Worm (Caenorhabditis elegans) whole organism, L4 larva: Measurements from ENCODE around the gene T04F3.1.

Source experiments
- D1046.2 ChIP-seq: fragments of 200-800 bp; sonication (Bioruptor generic); IDR thresholded peaks from 2 replicates; pipeline ENCODE4 v1.3.6; 2022; ENCODE audit warnings: missing genetic modification characterization, missing compliant biosample characterization
- F10B5.3 ChIP-seq: sonication (generic microtip); optimal IDR thresholded peaks from 2 replicates; lab custom pipeline; 2016; ENCODE audit warnings: mild to moderate bottlenecking, missing genetic modification characterization, missing compliant biosample characterization
- R02D3.7 ChIP-seq: fragments of 150-350 bp; sonication (generic microtip); optimal IDR thresholded peaks from 3 replicates; lab custom pipeline; 2014; ENCODE audit warnings: missing biosample characterization, missing genetic modification characterization
- T20F7.1 ChIP-seq: fragments of 200-800 bp; sonication (Bioruptor generic); optimal IDR thresholded peaks from 2 replicates; lab custom pipeline; 2018; ENCODE audit warnings: mild to moderate bottlenecking, missing genetic modification characterization, missing compliant biosample characterization
- Y105C5A.15 ChIP-seq: fragments of 200-800 bp; sonication (Bioruptor generic); IDR thresholded peaks from 2 replicates; pipeline ENCODE4 v1.3.6; 2022; ENCODE audit warnings: missing genetic modification characterization, missing compliant biosample characterization
- Y48G9A.11 ChIP-seq: fragments of 200-800 bp; sonication (Bioruptor generic); IDR thresholded peaks from 2 replicates; pipeline ENCODE4 v1.3.6; 2022; ENCODE audit warnings: missing genetic modification reagents, missing genetic modification characterization, missing compliant biosample characterization
- Y5F2A.4 ChIP-seq: fragments of 200-800 bp; sonication (Bioruptor generic); optimal IDR thresholded peaks from 2 replicates; lab custom pipeline; 2018; ENCODE audit warnings: mild to moderate bottlenecking, missing genetic modification characterization, missing compliant biosample characterization
- Y75B8A.6 ChIP-seq: fragments of 200-800 bp; sonication (Bioruptor generic); IDR thresholded peaks from 2 replicates; pipeline ENCODE4 v1.3.6; 2022; ENCODE audit warnings: missing genetic modification reagents, missing genetic modification characterization, missing compliant biosample characterization
- aha-1 ChIP-seq: fragments of 150-350 bp; peaks from one replicate; lab custom pipeline; 2014; ENCODE audit warnings: missing biosample characterization, missing genetic modification characterization
- ceh-32 ChIP-seq: sonication (generic microtip); optimal IDR thresholded peaks from 2 replicates; lab custom pipeline; 2016; ENCODE audit warnings: mild to moderate bottlenecking, missing genetic modification characterization, missing compliant biosample characterization; ENCODE audit not compliant: poor library complexity
- ceh-44 ChIP-seq: fragments of 200-800 bp; sonication (Bioruptor generic); IDR thresholded peaks from 2 replicates; pipeline ENCODE4 v1.3.6; 2022; ENCODE audit warnings: missing genetic modification reagents, missing genetic modification characterization, missing compliant biosample characterization
- ces-1 ChIP-seq: fragments of 150-350 bp; sonication (generic microtip); optimal IDR thresholded peaks from 4 replicates; lab custom pipeline; 2014; ENCODE audit warnings: missing biosample characterization, missing genetic modification reagents, missing genetic modification characterization
- daf-16 ChIP-seq, 3 experiments: sonication (generic microtip); optimal IDR thresholded peaks; 2 replicates each; lab custom pipeline; 2016 to 2017; ENCODE audit warnings: missing genetic modification characterization in 3 of 3, missing genetic modification reagents in 3 of 3, mild to moderate bottlenecking in 2 of 3, missing compliant biosample characterization in 2 of 3, missing biosample characterization in 1 of 3, moderate library complexity in 1 of 3
- daf-8 ChIP-seq: fragments of 200-800 bp; sonication (Bioruptor generic); IDR thresholded peaks from 2 replicates; pipeline ENCODE4 v1.3.6; 2022; ENCODE audit warnings: missing genetic modification characterization, missing compliant biosample characterization
- dve-1 ChIP-seq: sonication (generic microtip); optimal IDR thresholded peaks from 2 replicates; lab custom pipeline; 2017; ENCODE audit warnings: antibody characterized with exemption, mild to moderate bottlenecking, missing genetic modification characterization, missing compliant biosample characterization; ENCODE audit not compliant: insufficient read depth
- egl-27 ChIP-seq: sonication (generic microtip); optimal IDR thresholded peaks from 3 replicates; lab custom pipeline; 2017; ENCODE audit warnings: missing biosample characterization, missing genetic modification reagents, missing genetic modification characterization
- egl-43 ChIP-seq: fragments of 200-800 bp; sonication (Bioruptor generic); IDR thresholded peaks from 2 replicates; pipeline ENCODE4 v1.3.6; 2022; ENCODE audit warnings: missing genetic modification reagents, missing genetic modification characterization, missing compliant biosample characterization
- gei-8 ChIP-seq: fragments of 200-800 bp; sonication (Bioruptor generic); optimal IDR thresholded peaks from 2 replicates; lab custom pipeline; 2018; ENCODE audit warnings: mild to moderate bottlenecking, missing genetic modification characterization, missing compliant biosample characterization
- hlh-11 ChIP-seq: fragments of 200-800 bp; sonication (Bioruptor generic); optimal IDR thresholded peaks from 2 replicates; lab custom pipeline; 2018; ENCODE audit warnings: mild to moderate bottlenecking, missing genetic modification characterization, missing compliant biosample characterization
- lin-13 ChIP-seq: fragments of 150-350 bp; optimal IDR thresholded peaks from 2 replicates; lab custom pipeline; 2014; ENCODE audit warnings: missing biosample characterization, missing genetic modification reagents, missing genetic modification characterization
- lin-29 ChIP-seq: fragments of 200-800 bp; sonication (Bioruptor generic); IDR thresholded peaks from 2 replicates; pipeline ENCODE4 v1.3.6; 2022; ENCODE audit warnings: missing genetic modification reagents, missing genetic modification characterization, missing compliant biosample characterization
- lsy-2 ChIP-seq, 2 experiments: fragments of 150-350 bp in 1 of 2; sonication (generic microtip) in 1 of 2; optimal IDR thresholded peaks; 2 replicates each; lab custom pipeline; 2014 to 2017; ENCODE audit warnings: missing biosample characterization in 2 of 2, missing genetic modification characterization in 2 of 2
- mdl-1 ChIP-seq, 2 experiments: fragments of 150-350 bp in 1 of 2; sonication (generic microtip) in 1 of 2; optimal IDR thresholded peaks; 2 replicates each; lab custom pipeline; 2014 to 2017; ENCODE audit warnings: missing biosample characterization in 2 of 2, missing genetic modification characterization in 2 of 2
- mxl-3 ChIP-seq: fragments of 200-800 bp; sonication (Bioruptor generic); optimal IDR thresholded peaks from 2 replicates; lab custom pipeline; 2018; ENCODE audit warnings: mild to moderate bottlenecking, missing genetic modification characterization, missing compliant biosample characterization
- nhr-102 ChIP-seq: sonication (generic microtip); optimal IDR thresholded peaks from 2 replicates; lab custom pipeline; 2016; ENCODE audit warnings: mild to moderate bottlenecking, missing genetic modification characterization, moderate library complexity, missing compliant biosample characterization
- nhr-237 ChIP-seq: sonication (generic microtip); optimal IDR thresholded peaks from 2 replicates; lab custom pipeline; 2017; ENCODE audit warnings: missing biosample characterization, missing genetic modification characterization
- nhr-25 ChIP-seq: sonication (generic microtip); optimal IDR thresholded peaks from 2 replicates; lab custom pipeline; 2017; ENCODE audit warnings: missing genetic modification characterization, mild to moderate bottlenecking, missing compliant biosample characterization, antibody characterized with exemption, moderate library complexity, borderline replicate concordance; ENCODE audit not compliant: insufficient read depth
- nhr-28 ChIP-seq: fragments of 150-350 bp; optimal IDR thresholded peaks from 2 replicates; lab custom pipeline; 2014; ENCODE audit warnings: missing biosample characterization, missing genetic modification characterization
- nhr-41 ChIP-seq: fragments of 200-800 bp; sonication (Bioruptor generic); IDR thresholded peaks from 2 replicates; pipeline ENCODE4 v1.3.6; 2022; ENCODE audit warnings: missing genetic modification reagents, missing genetic modification characterization, missing compliant biosample characterization
- nhr-42 ChIP-seq: fragments of 200-800 bp; sonication (Bioruptor generic); IDR thresholded peaks from 2 replicates; pipeline ENCODE4 v1.3.6; 2022; ENCODE audit warnings: missing genetic modification characterization, missing compliant biosample characterization
- nhr-48 ChIP-seq: sonication (generic microtip); optimal IDR thresholded peaks from 2 replicates; lab custom pipeline; 2016; ENCODE audit warnings: mild to moderate bottlenecking, missing genetic modification characterization, missing compliant biosample characterization
- nhr-76 ChIP-seq: fragments of 150-350 bp; optimal IDR thresholded peaks from 2 replicates; lab custom pipeline; 2014; ENCODE audit warnings: missing biosample characterization, missing genetic modification characterization
- php-3 ChIP-seq: fragments of 200-800 bp; sonication (Bioruptor generic); IDR thresholded peaks from 2 replicates; pipeline ENCODE4 v1.3.6; 2022; ENCODE audit warnings: missing genetic modification reagents, missing genetic modification characterization, missing compliant biosample characterization
- pqm-1 ChIP-seq: sonication (generic microtip); optimal IDR thresholded peaks from 2 replicates; lab custom pipeline; 2017; ENCODE audit warnings: missing biosample characterization, missing genetic modification characterization
- saeg-2 ChIP-seq: fragments of 200-800 bp; sonication (Bioruptor generic); IDR thresholded peaks from 2 replicates; pipeline ENCODE4 v1.3.6; 2022; ENCODE audit warnings: missing genetic modification reagents, missing genetic modification characterization, missing compliant biosample characterization
- sdz-12 ChIP-seq: fragments of 200-800 bp; sonication (Bioruptor generic); optimal IDR thresholded peaks from 2 replicates; lab custom pipeline; 2018; ENCODE audit warnings: mild to moderate bottlenecking, missing genetic modification characterization, missing compliant biosample characterization
- spr-1 ChIP-seq: sonication (generic microtip); optimal IDR thresholded peaks from 2 replicates; lab custom pipeline; 2016; ENCODE audit warnings: mild to moderate bottlenecking, missing genetic modification characterization, missing compliant biosample characterization
- unc-130 ChIP-seq: sonication (generic microtip); optimal IDR thresholded peaks from 2 replicates; lab custom pipeline; 2016; ENCODE audit warnings: missing genetic modification reagents, missing genetic modification characterization, missing compliant biosample characterization
- unc-62 ChIP-seq, 3 experiments: fragments of 150-350 bp in 1 of 3; sonication (generic microtip); optimal IDR thresholded peaks in 2 of 3; peaks in 1 of 3; 1 replicate in 1 of 3; 2 replicates in 2 of 3; lab custom pipeline; 2014 to 2017; ENCODE audit warnings: missing biosample characterization in 3 of 3, missing genetic modification characterization in 3 of 3, missing genetic modification reagents in 3 of 3, missing genotype in 1 of 3
- vab-7 ChIP-seq: fragments of 200-800 bp; sonication (Bioruptor generic); IDR thresholded peaks from 2 replicates; pipeline ENCODE4 v1.3.6; 2022; ENCODE audit warnings: missing genetic modification reagents, missing genetic modification characterization, missing compliant biosample characterization
- zag-1 ChIP-seq: fragments of 150-350 bp; optimal IDR thresholded peaks from 2 replicates; lab custom pipeline; 2014; ENCODE audit warnings: missing biosample characterization, missing genetic modification characterization
- zfp-3 ChIP-seq: fragments of 200-800 bp; sonication (Bioruptor generic); conservative IDR thresholded peaks from 2 replicates; pipeline ENCODE4 v1.3.6; 2022; ENCODE audit warnings: missing genetic modification reagents, missing genetic modification characterization, missing compliant biosample characterization

T04F3.1 gene

ce11 chrV:11800486-11800885, 60.6 kb downstream of the T04F3.1 start:
- peak; percentile 24 for TF ChIP-seq T20F7.1 (GFP tag; lab: Kevin White, UChicago)
- TF ChIP-seq hlh-11 (tag; lab: Kevin White, UChicago) = peak; percentile 20
- TF ChIP-seq gei-8 (GFP tag; lab: Kevin White, UChicago) = no peak
- TF ChIP-seq pqm-1 (tag; lab: Kevin White, UChicago) = no peak
- peak in 1 of 2 experiments; percentile 34 for TF ChIP-seq lsy-2 (tag; optimal IDR thresholded peaks at IDR 0.05; lab: Kevin White, UChicago)
- TF ChIP-seq F10B5.3 = no peak
- TF ChIP-seq zfp-3 (GFP tag; lab: Robert Waterston, UW) = no peak
- peak in 1 of 2 experiments; percentile 17 for TF ChIP-seq mdl-1 (tag; optimal IDR thresholded peaks at IDR 0.05; lab: Kevin White, UChicago)
- no peak for TF ChIP-seq ceh-32 (tag; lab: Kevin White, UChicago)
- TF ChIP-seq dve-1 (tag; lab: Kevin White, UChicago) = peak; percentile 1
- TF ChIP-seq daf-8 (GFP tag; lab: Robert Waterston, UW) = no peak
- TF ChIP-seq spr-1 (tag; lab: Kevin White, UChicago) = no peak
- no peak for TF ChIP-seq ces-1 (GFP tag; lab: Kevin White, UChicago)
- TF ChIP-seq nhr-102 (tag; lab: Kevin White, UChicago) = no peak
- TF ChIP-seq unc-130 (GFP tag; lab: Kevin White, UChicago) = no peak
- peak; percentile 28 for TF ChIP-seq nhr-28 (tag; lab: Kevin White, UChicago)
- peak; percentile 56 for TF ChIP-seq nhr-48 (tag; lab: Kevin White, UChicago)
- TF ChIP-seq lin-13 (GFP tag; lab: Kevin White, UChicago) = no peak
- no peak for TF ChIP-seq nhr-237 (tag; lab: Kevin White, UChicago)
- no peak for TF ChIP-seq R02D3.7 (tag; lab: Kevin White, UChicago)
- TF ChIP-seq, all 104 proteins: peak for 7

ce11 chrV:11801076-11801849, 61.4 kb downstream of the T04F3.1 start:
- TF ChIP-seq zag-1 (tag; lab: Kevin White, UChicago) (no peak), T20F7.1 (GFP tag; lab: Kevin White, UChicago) (no peak), nhr-25 (tag; lab: Kevin White, UChicago) (no peak), vab-7 (GFP tag; lab: Robert Waterston, UW) (no peak), nhr-48 (tag; lab: Kevin White, UChicago) (peak; percentile 83), mdl-1 (tag; optimal IDR thresholded peaks at IDR 0.05; lab: Kevin White, UChicago) (peak in 1 of 2 experiments; percentile 18), nhr-41 (no peak), egl-43 (GFP tag; lab: Robert Waterston, UW) (no peak), lin-29 (GFP tag; lab: Robert Waterston, UW) (no peak), saeg-2 (no peak), Y75B8A.6 (GFP tag; lab: Robert Waterston, UW) (no peak), ceh-44 (GFP tag; lab: Robert Waterston, UW) (no peak), egl-27 (tag; lab: Kevin White, UChicago) (no peak), daf-16 (GFP tag; optimal IDR thresholded peaks at IDR 0.05; lab: Kevin White, UChicago) (no peak), daf-16 (tag; optimal IDR thresholded peaks at IDR 0.05; lab: Kevin White, UChicago) (no peak), nhr-42 (GFP tag; lab: Robert Waterston, UW) (0 out of 2 replicates have a peak, but pooled peaks have one; percentile 35), aha-1 (peak; percentile 91), mxl-3 (peak; percentile 23), lin-13 (GFP tag; lab: Kevin White, UChicago) (no peak), unc-130 (GFP tag; lab: Kevin White, UChicago) (no peak), lsy-2 (tag; optimal IDR thresholded peaks at IDR 0.05; lab: Kevin White, UChicago) (peak; percentile 18 to 56), php-3 (GFP tag; lab: Robert Waterston, UW) (no peak), Y48G9A.11 (GFP tag; lab: Robert Waterston, UW) (no peak), spr-1 (tag; lab: Kevin White, UChicago) (no peak), nhr-76 (tag; lab: Kevin White, UChicago) (no peak), ces-1 (GFP tag; lab: Kevin White, UChicago) (no peak), gei-8 (GFP tag; lab: Kevin White, UChicago) (no peak), unc-62 (GFP tag; optimal IDR thresholded peaks at IDR 0.05 in 1 of 2; lab: Kevin White, UChicago) (peak in 1 of 2 experiments; percentile 60), unc-62 (tag; optimal IDR thresholded peaks at IDR 0.05; lab: Kevin White, UChicago) (no peak), sdz-12 (GFP tag; lab: Kevin White, UChicago) (no peak), zfp-3 (GFP tag; lab: Robert Waterston, UW) (no peak), dve-1 (tag; lab: Kevin White, UChicago) (peak; percentile 51), hlh-11 (tag; lab: Kevin White, UChicago) (peak; percentile 47), Y105C5A.15 (GFP tag; lab: Robert Waterston, UW) (no peak), R02D3.7 (tag; lab: Kevin White, UChicago) (no peak), F10B5.3 (no peak), Y5F2A.4 (GFP tag; lab: Kevin White, UChicago) (no peak), D1046.2 (GFP tag; lab: Robert Waterston, UW) (no peak)
